Worm (Caenorhabditis elegans) whole organism, early embryonic: ENCODE results near the gene gst-23.

ENCODE experiments used
- B0310.2 ChIP-seq: sonication (generic microtip); optimal IDR thresholded peaks from 2 replicates; lab custom pipeline; 2016; ENCODE audit warnings: mild to moderate bottlenecking, missing genetic modification characterization, missing compliant biosample characterization
- F13C5.2 ChIP-seq: sonication (generic microtip); optimal IDR thresholded peaks from 2 replicates; lab custom pipeline; 2017; ENCODE audit warnings: mild to moderate bottlenecking, missing genetic modification characterization, inconsistent platforms, missing compliant biosample characterization
- ama-1 ChIP-seq: fragments of 150-350 bp; optimal IDR thresholded peaks from 2 replicates; lab custom pipeline; 2014
- ceh-13 ChIP-seq: fragments of 200-800 bp; sonication (Bioruptor generic); optimal IDR thresholded peaks from 2 replicates; lab custom pipeline; 2018; ENCODE audit warnings: mild to moderate bottlenecking, missing genetic modification characterization, missing compliant biosample characterization
- ceh-36 ChIP-seq: sonication (generic microtip); optimal IDR thresholded peaks from 2 replicates; lab custom pipeline; 2016; ENCODE audit warnings: missing genetic modification characterization, inconsistent platforms, missing compliant biosample characterization
- ets-7 ChIP-seq: sonication (generic microtip); optimal IDR thresholded peaks from 2 replicates; lab custom pipeline; 2016; ENCODE audit warnings: missing genotype, missing genetic modification characterization, missing compliant biosample characterization
- flt-1 ChIP-seq: fragments of 200-800 bp; sonication (Bioruptor generic); IDR thresholded peaks from 2 replicates; pipeline ENCODE4 v1.3.6; 2022; ENCODE audit warnings: missing genetic modification characterization, missing compliant biosample characterization
- hmbx-1 ChIP-seq: sonication (generic microtip); optimal IDR thresholded peaks from 2 replicates; lab custom pipeline; 2016; ENCODE audit warnings: mild to moderate bottlenecking, missing genetic modification characterization, missing compliant biosample characterization
- hmg-4 ChIP-seq: fragments of 200-800 bp; sonication (Bioruptor generic); optimal IDR thresholded peaks from 2 replicates; lab custom pipeline; 2018; ENCODE audit warnings: mild to moderate bottlenecking, missing genetic modification characterization, missing compliant biosample characterization
- hnd-1 ChIP-seq: sonication (generic microtip); optimal IDR thresholded peaks from 2 replicates; lab custom pipeline; 2016; ENCODE audit warnings: missing genetic modification characterization, missing compliant biosample characterization
- pes-1 ChIP-seq: fragments of 200-800 bp; sonication (Bioruptor generic); IDR thresholded peaks from 2 replicates; pipeline ENCODE4 v1.3.6; 2022; ENCODE audit warnings: missing genetic modification reagents, missing genetic modification characterization, missing compliant biosample characterization
- scrt-1 ChIP-seq: fragments of 200-800 bp; sonication (Bioruptor generic); IDR thresholded peaks from 2 replicates; pipeline ENCODE4 v1.3.6; 2022; ENCODE audit warnings: missing genetic modification characterization, missing compliant biosample characterization
- sea-1 ChIP-seq: fragments of 200-800 bp; sonication (Bioruptor generic); conservative IDR thresholded peaks from 2 replicates; pipeline ENCODE4 v1.3.6; 2022; ENCODE audit warnings: missing genetic modification characterization, missing compliant biosample characterization
- tbx-11 ChIP-seq: fragments of 200-800 bp; sonication (Bioruptor generic); IDR thresholded peaks from 2 replicates; pipeline ENCODE4 v1.3.6; 2022; ENCODE audit warnings: missing genetic modification characterization, missing compliant biosample characterization
- tbx-37 ChIP-seq: fragments of 200-800 bp; sonication (Bioruptor generic); conservative IDR thresholded peaks from 2 replicates; pipeline ENCODE4 v1.3.6; 2022; ENCODE audit warnings: missing genetic modification reagents, missing genetic modification characterization, missing compliant biosample characterization
- tra-4 ChIP-seq: sonication (generic microtip); optimal IDR thresholded peaks from 2 replicates; lab custom pipeline; 2017; ENCODE audit warnings: missing genetic modification characterization, missing compliant biosample characterization

gst-23 gene

ce11 chrV:3288134-3288533 is 45.0 kb downstream of the gst-23 start:
- no peak for TF ChIP-seq pes-1
- no peak for TF ChIP-seq tbx-11 (GFP tag; lab: Robert Waterston, UW)
- TF ChIP-seq ets-7 (tag; lab: Kevin White, UChicago) = no peak
- TF ChIP-seq sea-1 (GFP tag; lab: Robert Waterston, UW) = no peak
- TF ChIP-seq hmbx-1 (tag; lab: Kevin White, UChicago) = no peak
- TF ChIP-seq hnd-1 (tag; lab: Kevin White, UChicago) = no peak
- no peak for TF ChIP-seq tbx-37 (GFP tag; lab: Robert Waterston, UW)
- no peak for TF ChIP-seq ceh-36 (tag; lab: Kevin White, UChicago)
- TF ChIP-seq ceh-13 = no peak
- TF ChIP-seq flt-1 (GFP tag; lab: Robert Waterston, UW) = no peak
- no peak for TF ChIP-seq hmg-4
- no peak for TF ChIP-seq scrt-1 (GFP tag; lab: Robert Waterston, UW)
- TF ChIP-seq B0310.2 (tag; lab: Kevin White, UChicago) = no peak
- no peak for TF ChIP-seq ama-1 (lab: Kevin White, UChicago)
- no peak for TF ChIP-seq tra-4 (tag; lab: Kevin White, UChicago)

DNA sequence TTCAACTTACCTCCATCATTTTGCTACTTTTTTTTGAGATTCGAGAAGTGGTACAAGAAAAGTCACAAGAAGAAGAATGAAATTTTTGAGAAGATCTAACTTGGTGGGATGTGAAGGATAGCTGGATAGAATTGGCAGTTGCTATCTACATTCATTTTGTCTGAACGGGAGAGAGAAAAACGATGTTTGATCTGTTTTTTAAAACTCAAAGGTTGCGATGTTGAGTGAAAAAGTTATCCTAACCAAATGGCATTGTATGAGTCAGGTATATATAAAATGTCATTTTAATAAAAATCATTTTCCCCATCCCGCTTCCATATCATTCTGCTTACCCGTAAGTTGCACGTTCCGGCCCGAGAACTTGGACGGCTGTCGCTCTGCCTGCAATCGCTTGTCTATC is 46.2 kb downstream of the gst-23 start, which contains the start of gene F35F10.6:
Gene F35F10.6 (minus strand): TSS at position 101 of the 400 bp plus-strand sequence.
- TF ChIP-seq pes-1 (no peak), ceh-36 (tag; lab: Kevin White, UChicago) (no peak), ets-7 (tag; lab: Kevin White, UChicago) (no peak), ceh-13 (no peak), flt-1 (GFP tag; lab: Robert Waterston, UW) (no peak), hmbx-1 (tag; lab: Kevin White, UChicago) (no peak), F13C5.2 (tag; lab: Kevin White, UChicago) (no peak), scrt-1 (GFP tag; lab: Robert Waterston, UW) (no peak), tbx-11 (GFP tag; lab: Robert Waterston, UW) (no peak), B0310.2 (tag; lab: Kevin White, UChicago) (no peak)
